Fruit fly (Drosophila melanogaster): ENCODE results near the gene CG18094.

- TF ChIP-seq Crg-1 (GFP tag; optimal IDR thresholded peaks at IDR 0.05) (no peak), kay (GFP tag; ENCODE audit: borderline replicate concordance) (no peak)
Observed at dm6 chr2L:19469090-19469489, 21.0 kb upstream of the CG18094 start.
